Worm (Caenorhabditis elegans) whole organism, young adult: ENCODE measurements around the gene C08F8.9.

Source experiments
- B0035.1 ChIP-seq: sonication (generic microtip); optimal IDR thresholded peaks from 2 replicates; lab custom pipeline; 2016; ENCODE audit warnings: missing genetic modification characterization, mild to moderate bottlenecking, missing compliant biosample characterization, missing genotype, missing genetic modification reagents
- C17E4.6 ChIP-seq: fragments of 200-800 bp; sonication (Bioruptor generic); IDR thresholded peaks from 2 replicates; pipeline ENCODE4 v1.3.6; 2022; ENCODE audit warnings: missing genetic modification reagents, missing genetic modification characterization, missing compliant biosample characterization
- D2030.7 ChIP-seq: fragments of 200-800 bp; sonication (Bioruptor generic); IDR thresholded peaks from 2 replicates; pipeline ENCODE4 v1.3.6; 2022; ENCODE audit warnings: missing genetic modification reagents, missing genetic modification characterization, missing compliant biosample characterization
- F33H1.4 ChIP-seq: fragments of 200-800 bp; sonication (Bioruptor generic); IDR thresholded peaks from 2 replicates; pipeline ENCODE4 v1.3.6; 2022; ENCODE audit warnings: missing genetic modification reagents, missing genetic modification characterization, missing compliant biosample characterization
- F49E8.2 ChIP-seq: sonication (generic microtip); optimal IDR thresholded peaks from 3 replicates; lab custom pipeline; 2017; ENCODE audit warnings: missing genetic modification characterization, mild to moderate bottlenecking, missing compliant biosample characterization, antibody characterized with exemption, moderate library complexity; ENCODE audit not compliant: insufficient read depth
- F55B11.4 ChIP-seq: sonication (generic microtip); optimal IDR thresholded peaks from 2 replicates; lab custom pipeline; 2016; ENCODE audit warnings: missing compliant biosample characterization, missing genetic modification characterization, borderline replicate concordance; ENCODE audit not compliant: insufficient read depth
- T07F8.4 ChIP-seq: sonication (generic microtip); optimal IDR thresholded peaks from 2 replicates; lab custom pipeline; 2016; ENCODE audit warnings: mild to moderate bottlenecking, missing genetic modification characterization, moderate library complexity, missing compliant biosample characterization
- T26A5.8 ChIP-seq: sonication (generic microtip); optimal IDR thresholded peaks from 2 replicates; lab custom pipeline; 2016; ENCODE audit warnings: missing genetic modification characterization, missing compliant biosample characterization
- Y53G8AR.9 ChIP-seq: fragments of 200-800 bp; sonication (Bioruptor generic); conservative IDR thresholded peaks from 2 replicates; pipeline ENCODE4 v1.3.6; 2022; ENCODE audit warnings: missing genetic modification reagents, missing genetic modification characterization, missing compliant biosample characterization
- ceh-100 ChIP-seq: fragments of 200-800 bp; sonication (Bioruptor generic); IDR thresholded peaks from 2 replicates; pipeline ENCODE4 v1.3.6; 2022; ENCODE audit warnings: missing genetic modification reagents, missing genetic modification characterization, missing compliant biosample characterization
- ceh-79 ChIP-seq: sonication (generic microtip); optimal IDR thresholded peaks from 2 replicates; lab custom pipeline; 2017; ENCODE audit warnings: mild to moderate bottlenecking, missing genetic modification characterization, missing compliant biosample characterization
- ceh-91 ChIP-seq: fragments of 200-800 bp; sonication (Bioruptor generic); IDR thresholded peaks from 2 replicates; pipeline ENCODE4 v1.3.6; 2022; ENCODE audit warnings: missing genetic modification reagents, missing genetic modification characterization, missing compliant biosample characterization
- dox-1 ChIP-seq: fragments of 200-800 bp; sonication (Bioruptor generic); IDR thresholded peaks from 2 replicates; pipeline ENCODE4 v1.3.6; 2022; ENCODE audit warnings: missing genetic modification reagents, missing genetic modification characterization, missing compliant biosample characterization
- dpl-1 ChIP-seq: fragments of 150-350 bp; optimal IDR thresholded peaks from 2 replicates; lab custom pipeline; 2014; ENCODE audit warnings: missing biosample characterization, missing genetic modification reagents, missing genetic modification characterization
- efl-1 ChIP-seq: fragments of 150-350 bp; optimal IDR thresholded peaks from 2 replicates; lab custom pipeline; 2014; ENCODE audit warnings: missing biosample characterization, missing genetic modification reagents, missing genetic modification characterization
- hlh-12 ChIP-seq: sonication (generic microtip); optimal IDR thresholded peaks from 2 replicates; lab custom pipeline; 2016; ENCODE audit warnings: missing genetic modification characterization, missing compliant biosample characterization
- hmg-1.2 ChIP-seq: fragments of 200-800 bp; sonication (Bioruptor generic); IDR thresholded peaks from 2 replicates; pipeline ENCODE4 v1.3.6; 2022; ENCODE audit warnings: missing genetic modification reagents, missing genetic modification characterization, missing compliant biosample characterization
- hsf-1 ChIP-seq: fragments of 200-800 bp; sonication (Bioruptor generic); IDR thresholded peaks from 2 replicates; pipeline ENCODE4 v1.3.6; 2022; ENCODE audit warnings: missing genetic modification reagents, missing genetic modification characterization, missing compliant biosample characterization
- lin-54 ChIP-seq: fragments of 200-800 bp; sonication (Bioruptor generic); optimal IDR thresholded peaks from 2 replicates; lab custom pipeline; 2018; ENCODE audit warnings: mild to moderate bottlenecking, missing genetic modification characterization, missing compliant biosample characterization
- lir-1 ChIP-seq: fragments of 200-800 bp; sonication (Bioruptor generic); conservative IDR thresholded peaks from 2 replicates; pipeline ENCODE4 v1.3.6; 2022; ENCODE audit warnings: missing genetic modification reagents, missing genetic modification characterization, missing compliant biosample characterization
- lsl-1 ChIP-seq: fragments of 200-800 bp; sonication (Bioruptor generic); optimal IDR thresholded peaks from 2 replicates; lab custom pipeline; 2018; ENCODE audit warnings: mild to moderate bottlenecking, missing genetic modification characterization, moderate library complexity, missing compliant biosample characterization
- madf-3 ChIP-seq: fragments of 200-800 bp; sonication (Bioruptor generic); IDR thresholded peaks from 2 replicates; pipeline ENCODE4 v1.3.6; 2022; ENCODE audit warnings: missing genetic modification reagents, missing genetic modification characterization, missing compliant biosample characterization
- madf-6 ChIP-seq: fragments of 200-800 bp; sonication (Bioruptor generic); IDR thresholded peaks from 2 replicates; pipeline ENCODE4 v1.3.6; 2022; ENCODE audit warnings: missing genetic modification reagents, missing genetic modification characterization, missing compliant biosample characterization
- madf-8 ChIP-seq: fragments of 200-800 bp; sonication (Bioruptor generic); conservative IDR thresholded peaks from 2 replicates; pipeline ENCODE4 v1.3.6; 2022; ENCODE audit warnings: missing genetic modification reagents, missing genetic modification characterization, missing compliant biosample characterization
- mcd-1 ChIP-seq: fragments of 200-800 bp; sonication (Bioruptor generic); IDR thresholded peaks from 2 replicates; pipeline ENCODE4 v1.3.6; 2022; ENCODE audit warnings: missing genetic modification reagents, missing genetic modification characterization, missing compliant biosample characterization
- nfya-2 ChIP-seq: fragments of 200-800 bp; sonication (Bioruptor generic); IDR thresholded peaks from 2 replicates; pipeline ENCODE4 v1.3.6; 2022; ENCODE audit warnings: missing genetic modification reagents, missing genetic modification characterization, missing compliant biosample characterization
- nfyb-1 ChIP-seq: fragments of 200-800 bp; sonication (Bioruptor generic); IDR thresholded peaks from 2 replicates; pipeline ENCODE4 v1.3.6; 2022; ENCODE audit warnings: missing genetic modification reagents, missing genetic modification characterization, missing compliant biosample characterization
- nhr-80 ChIP-seq: sonication (generic microtip); optimal IDR thresholded peaks from 2 replicates; lab custom pipeline; 2016; ENCODE audit warnings: missing genetic modification characterization, missing compliant biosample characterization
- snpc-1.1 ChIP-seq: sonication (generic microtip); optimal IDR thresholded peaks from 2 replicates; lab custom pipeline; 2017; ENCODE audit warnings: missing genetic modification characterization, mild to moderate bottlenecking, missing compliant biosample characterization, antibody characterized with exemption, moderate library complexity, missing genotype, missing genetic modification reagents; ENCODE audit not compliant: insufficient read depth
- snpc-3.4 ChIP-seq: sonication (generic microtip); optimal IDR thresholded peaks from 2 replicates; lab custom pipeline; 2017; ENCODE audit warnings: missing genetic modification characterization, mild to moderate bottlenecking, missing compliant biosample characterization, antibody characterized with exemption, moderate library complexity, missing genotype, missing genetic modification reagents
- tbp1 ChIP-seq: fragments of 200-800 bp; sonication (Bioruptor generic); optimal IDR thresholded peaks from 2 replicates; lab custom pipeline; 2018; ENCODE audit warnings: mild to moderate bottlenecking, missing genetic modification characterization, missing compliant biosample characterization
- unc-130 ChIP-seq: sonication (generic microtip); optimal IDR thresholded peaks from 2 replicates; lab custom pipeline; 2016; ENCODE audit warnings: missing genetic modification reagents, missing genetic modification characterization, missing compliant biosample characterization
- xnd-1 ChIP-seq: sonication (generic microtip); optimal IDR thresholded peaks from 2 replicates; lab custom pipeline; 2016; ENCODE audit warnings: missing genotype, missing genetic modification reagents, missing genetic modification characterization, missing compliant biosample characterization
- ztf-28 ChIP-seq: fragments of 200-800 bp; sonication (Bioruptor generic); IDR thresholded peaks from 2 replicates; pipeline ENCODE4 v1.3.6; 2022; ENCODE audit warnings: missing genetic modification reagents, missing genetic modification characterization, missing compliant biosample characterization

C08F8.9 gene

DNA sequence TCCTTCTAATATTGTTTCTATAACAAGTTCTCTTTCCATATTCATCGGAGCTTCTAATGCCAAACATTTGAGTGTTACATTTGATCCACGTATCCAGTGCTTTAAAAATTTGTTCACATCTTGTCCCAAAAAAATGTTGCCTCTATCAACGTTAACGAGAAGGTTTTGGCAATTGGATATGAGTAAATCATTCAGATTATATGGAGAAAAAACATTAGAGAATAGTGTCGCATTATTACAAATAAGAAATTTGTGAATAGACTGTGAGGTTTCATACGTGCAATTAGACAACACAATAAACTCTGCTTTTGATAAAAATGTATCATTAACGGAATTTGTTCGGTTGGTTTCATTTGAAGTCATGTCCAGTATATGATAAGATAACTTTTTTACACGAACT, 18.5 kb downstream of the C08F8.9 start, which contains the start of gene mboa-4:
Gene mboa-4, minus strand, starts transcription at position 101 of the 400 bp plus-strand sequence.
- TF ChIP-seq snpc-1.1 (tag; lab: Kevin White, UChicago) (no peak), mcd-1 (no peak), tbp1 (GFP tag; lab: Kevin White, UChicago) (no peak), snpc-3.4 (tag; lab: Kevin White, UChicago) (no peak), B0035.1 (tag; lab: Kevin White, UChicago) (no peak)

DNA sequence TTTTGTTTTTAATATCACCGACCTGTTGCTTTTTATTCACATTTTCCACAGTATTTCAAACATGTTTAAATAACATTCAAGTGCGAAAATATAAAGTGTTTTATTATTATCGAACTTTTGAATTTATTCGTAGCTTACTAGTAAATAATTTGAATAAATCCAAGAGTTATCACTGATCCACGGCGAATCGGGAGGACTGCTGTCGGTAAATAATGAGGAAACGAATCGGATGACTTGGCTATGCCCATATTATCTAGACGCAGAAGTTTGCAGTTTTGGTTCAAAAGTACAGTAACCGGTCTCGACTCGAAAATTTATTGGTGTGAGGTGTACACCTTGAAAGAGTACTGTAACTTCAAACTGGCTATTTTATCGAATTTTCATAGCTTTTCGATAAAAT, 21.9 kb downstream of the C08F8.9 start:
- 0 out of 2 replicates have a peak, but pooled peaks have one; percentile 62 for TF ChIP-seq hsf-1 (GFP tag; lab: Robert Waterston, UW)
- TF ChIP-seq F49E8.2 = peak; percentile 5
- no peak for TF ChIP-seq ceh-91 (GFP tag; lab: Robert Waterston, UW)
- TF ChIP-seq T26A5.8 (tag; lab: Kevin White, UChicago) = no peak
- 0 out of 2 replicates have a peak, but pooled peaks have one; percentile 53 for TF ChIP-seq madf-3 (GFP tag; lab: Robert Waterston, UW)

DNA sequence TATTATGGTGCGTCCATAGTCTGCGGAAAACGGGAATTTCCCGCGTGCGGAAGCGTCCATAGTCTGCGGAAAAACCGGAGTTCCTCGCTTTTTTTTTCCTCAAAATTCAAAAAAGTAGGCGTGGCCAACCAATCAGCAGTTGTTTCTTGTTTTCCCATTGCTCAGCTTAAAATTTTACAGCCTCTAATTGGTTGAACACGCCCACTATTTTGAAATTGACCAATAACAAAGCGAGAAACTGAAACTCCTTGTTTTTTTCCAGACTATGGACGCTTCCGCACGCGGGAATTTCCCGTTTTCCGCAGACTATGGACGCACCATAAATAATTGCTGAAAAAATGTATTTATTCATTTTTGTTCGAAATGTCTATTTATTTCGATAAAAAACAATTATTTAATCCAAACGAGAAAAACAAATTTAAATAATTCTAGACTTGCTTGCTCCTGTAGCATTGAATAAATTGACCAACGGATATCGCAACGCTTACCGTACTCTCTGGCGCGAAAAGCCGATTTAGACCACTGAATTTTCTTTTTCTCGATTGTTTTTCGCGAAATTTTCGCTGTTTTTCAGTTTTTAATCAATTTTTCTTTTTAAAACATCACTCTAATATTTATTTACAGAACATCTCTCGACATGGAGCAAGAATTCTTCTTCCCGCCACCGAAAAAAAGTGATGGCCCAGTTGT, 23.8 kb downstream of the C08F8.9 start, which contains the start of gene C08F8.3:
Gene C08F8.3, plus strand, starts transcription at position 620 of the 690 bp plus-strand sequence.
- TF ChIP-seq nfyb-1 = peak; percentile 93
- peak; percentile 92 for TF ChIP-seq madf-8
- peak; percentile 49 for TF ChIP-seq hmg-1.2 (GFP tag; lab: Robert Waterston, UW)
- TF ChIP-seq xnd-1 = peak; percentile 78
- peak; percentile 77 for TF ChIP-seq snpc-3.4 (tag; lab: Kevin White, UChicago)
- peak; percentile 44; the same call in 1 of the 2 replicates for TF ChIP-seq dox-1 (GFP tag; lab: Robert Waterston, UW)
- TF ChIP-seq efl-1 (GFP tag; lab: Kevin White, UChicago) = peak; percentile 95
- peak; percentile 90 for TF ChIP-seq D2030.7
- TF ChIP-seq ceh-100 = 0 out of 2 replicates have a peak, but pooled peaks have one; percentile 23
- 0 out of 2 replicates have a peak, but pooled peaks have one; percentile 90 for TF ChIP-seq nfya-2 (GFP tag; lab: Robert Waterston, UW)
- TF ChIP-seq dpl-1 (GFP tag; lab: Kevin White, UChicago) = peak; percentile 71
- peak; percentile 95 for TF ChIP-seq madf-6
- TF ChIP-seq unc-130 = peak; percentile 31
- TF ChIP-seq F49E8.2 = peak; percentile 50
- TF ChIP-seq lin-54 (GFP tag; lab: Kevin White, UChicago) = peak; percentile 23
- TF ChIP-seq lsl-1 (GFP tag; lab: Kevin White, UChicago) = peak; percentile 89
- peak; percentile 81; the same call in 1 of the 2 replicates for TF ChIP-seq hsf-1 (GFP tag; lab: Robert Waterston, UW)
- TF ChIP-seq F33H1.4 (GFP tag; lab: Robert Waterston, UW) = peak; percentile 76
- peak; percentile 85 for TF ChIP-seq ceh-91 (GFP tag; lab: Robert Waterston, UW)

DNA sequence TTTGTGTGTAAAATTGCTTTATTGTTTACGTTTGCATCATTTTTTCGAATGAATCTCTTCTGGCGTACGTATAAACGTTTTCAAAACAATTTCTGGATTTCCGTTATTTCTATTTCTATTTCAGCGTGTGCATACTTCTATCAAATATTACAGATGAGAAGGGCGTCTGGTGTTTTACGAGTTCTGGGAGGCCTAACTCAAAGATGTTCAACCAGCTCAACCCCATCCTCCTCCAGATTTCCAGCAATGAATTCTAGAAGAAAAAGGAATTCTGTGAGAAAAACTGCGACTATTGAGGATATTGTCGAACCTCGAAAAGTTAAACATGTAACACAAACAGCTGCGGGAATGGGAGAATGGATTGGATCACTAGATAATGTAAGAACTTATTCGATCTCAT, 27.6 kb downstream of the C08F8.9 start, which contains the start of gene C08F8.2:
Gene C08F8.2, plus strand, starts transcription at position 154 of the 400 bp plus-strand sequence.
- TF ChIP-seq efl-1 (GFP tag; lab: Kevin White, UChicago) (no peak), hlh-12 (tag; lab: Kevin White, UChicago) (no peak), ceh-79 (no peak), nhr-80 (tag; lab: Kevin White, UChicago) (no peak), ztf-28 (no peak), C17E4.6 (GFP tag; lab: Robert Waterston, UW) (no peak), lir-1 (GFP tag; lab: Robert Waterston, UW) (no peak), Y53G8AR.9 (GFP tag; lab: Robert Waterston, UW) (0 out of 2 replicates have a peak, but pooled peaks have one; percentile 54), lin-54 (GFP tag; lab: Kevin White, UChicago) (peak; percentile 22), hsf-1 (GFP tag; lab: Robert Waterston, UW) (0 out of 2 replicates have a peak, but pooled peaks have one; percentile 26), T07F8.4 (tag; lab: Kevin White, UChicago) (no peak), F55B11.4 (no peak), D2030.7 (no peak)
